Fruit fly (Drosophila melanogaster) whole organism, embryonic: ENCODE results near the gene Oamb.

Experiments
- B-H2 ChIP-seq: fragments of 200-800 bp; sonication (Bioruptor generic); optimal IDR thresholded peaks from 2 replicates; lab custom pipeline; 2018; ENCODE audit warnings: missing biosample characterization, mild to moderate bottlenecking, missing genetic modification characterization
- BEAF-32 ChIP-seq: fragments of 200-800 bp; sonication (Bioruptor generic); optimal IDR thresholded peaks from 3 replicates; lab custom pipeline; 2017; ENCODE audit warnings: missing biosample characterization, missing genetic modification characterization, mild to moderate bottlenecking, moderate library complexity, missing genetic modification reagents
- CG10209 ChIP-seq: fragments of 200-800 bp; sonication (Bioruptor generic); optimal IDR thresholded peaks from 3 replicates; lab custom pipeline; 2017; ENCODE audit warnings: missing biosample characterization, mild to moderate bottlenecking, missing genetic modification characterization, missing genetic modification reagents
- CG10654 ChIP-seq: fragments of 200-800 bp; sonication (Bioruptor generic); optimal IDR thresholded peaks from 2 replicates; lab custom pipeline; 2016; ENCODE audit warnings: missing biosample characterization, missing genetic modification characterization
- CG12071 ChIP-seq: fragments of 200-800 bp; sonication (Bioruptor generic); optimal IDR thresholded peaks from 3 replicates; lab custom pipeline; 2018; ENCODE audit warnings: missing biosample characterization, mild to moderate bottlenecking, missing genetic modification characterization
- CG12744 ChIP-seq: fragments of 200-800 bp; sonication (Bioruptor generic); optimal IDR thresholded peaks from 2 replicates; lab custom pipeline; 2016; ENCODE audit warnings: missing biosample characterization, missing genetic modification characterization
- CG13287 ChIP-seq: fragments of 200-800 bp; sonication (Bioruptor generic); IDR thresholded peaks from 2 replicates; pipeline ENCODE4 v1.3.6; 2022; ENCODE audit warnings: missing biosample characterization, missing genetic modification characterization; ENCODE audit not compliant: partially characterized antibody
- CG15514 ChIP-seq: fragments of 200-800 bp; sonication (Bioruptor generic); optimal IDR thresholded peaks from 3 replicates; lab custom pipeline; 2017; ENCODE audit warnings: missing biosample characterization, missing genetic modification characterization, mild to moderate bottlenecking, moderate library complexity, missing genetic modification reagents
- CG15601 ChIP-seq: fragments of 200-800 bp; sonication (Bioruptor generic); optimal IDR thresholded peaks from 3 replicates; lab custom pipeline; 2019; ENCODE audit warnings: missing biosample characterization, mild to moderate bottlenecking, missing genetic modification characterization, moderate library complexity
- CG16813 ChIP-seq: fragments of 200-800 bp; sonication (Bioruptor generic); IDR thresholded peaks from 3 replicates; pipeline ENCODE4 v1.3.6; 2022; ENCODE audit warnings: missing biosample characterization, missing genetic modification characterization; ENCODE audit not compliant: partially characterized antibody
- CG17568 ChIP-seq: fragments of 200-800 bp; sonication (Bioruptor generic); optimal IDR thresholded peaks from 2 replicates; lab custom pipeline; 2018; ENCODE audit warnings: missing biosample characterization, mild to moderate bottlenecking, missing genetic modification characterization, moderate library complexity
- CG17802 ChIP-seq: fragments of 200-800 bp; sonication (Bioruptor generic); optimal IDR thresholded peaks from 2 replicates; lab custom pipeline; 2018; ENCODE audit warnings: missing biosample characterization, mild to moderate bottlenecking, missing genetic modification characterization, moderate library complexity
- CG1792 ChIP-seq: fragments of 200-800 bp; sonication (Bioruptor generic); optimal IDR thresholded peaks from 2 replicates; lab custom pipeline; 2016; ENCODE audit warnings: missing biosample characterization, missing genetic modification characterization
- CG18262 ChIP-seq: fragments of 200-800 bp; optimal IDR thresholded peaks from 3 replicates; lab custom pipeline; 2019; ENCODE audit warnings: missing biosample characterization, mild to moderate bottlenecking, missing genetic modification characterization, moderate library complexity
- CG1832 ChIP-seq: fragments of 200-800 bp; sonication (Bioruptor generic); optimal IDR thresholded peaks from 2 replicates; lab custom pipeline; 2017; ENCODE audit warnings: missing biosample characterization, mild to moderate bottlenecking, missing genetic modification characterization, inconsistent platforms
- CG4820 ChIP-seq: fragments of 200-800 bp; sonication (Bioruptor generic); optimal IDR thresholded peaks from 3 replicates; lab custom pipeline; 2016; ENCODE audit warnings: missing biosample characterization, missing genetic modification characterization
- CG4854 ChIP-seq: fragments of 200-800 bp; sonication (Bioruptor generic); optimal IDR thresholded peaks from 2 replicates; lab custom pipeline; 2016; ENCODE audit warnings: missing biosample characterization, missing genetic modification characterization, inconsistent platforms
- CG7839 ChIP-seq: fragments of 200-800 bp; sonication (Bioruptor generic); optimal IDR thresholded peaks from 3 replicates; lab custom pipeline; 2018; ENCODE audit warnings: missing biosample characterization, mild to moderate bottlenecking, missing genetic modification characterization, moderate library complexity
- CG8765 ChIP-seq: fragments of 200-800 bp; sonication (Bioruptor generic); IDR thresholded peaks from 2 replicates; pipeline ENCODE4 v1.3.6; 2022; ENCODE audit warnings: missing biosample characterization, missing genetic modification characterization
- Chrac-16 ChIP-seq: fragments of 200-800 bp; sonication (Bioruptor generic); optimal IDR thresholded peaks from 3 replicates; lab custom pipeline; 2016; ENCODE audit warnings: missing biosample characterization, missing genetic modification characterization
- Dad ChIP-seq: fragments of 200-800 bp; sonication (Bioruptor generic); optimal IDR thresholded peaks from 3 replicates; lab custom pipeline; 2016; ENCODE audit warnings: missing biosample characterization, missing genetic modification characterization
- Dbx ChIP-seq: fragments of 200-800 bp; sonication (Bioruptor generic); IDR thresholded peaks from 3 replicates; pipeline ENCODE4 v1.3.6; 2022; ENCODE audit warnings: missing biosample characterization, missing genetic modification characterization
- Ets65A ChIP-seq: fragments of 200-800 bp; sonication (Bioruptor generic); peaks from one replicate; lab custom pipeline; 2016; ENCODE audit warnings: missing biosample characterization, missing genetic modification characterization
- Gug ChIP-seq: fragments of 200-800 bp; sonication (Bioruptor generic); IDR thresholded peaks from 4 replicates; pipeline ENCODE4 v1.3.6; 2022; ENCODE audit warnings: missing biosample characterization, missing genetic modification characterization
- H2.0 ChIP-seq: fragments of 200-800 bp; sonication (Bioruptor generic); IDR thresholded peaks from 2 replicates; pipeline ENCODE4 v1.3.6; 2022; ENCODE audit warnings: missing biosample characterization, missing genetic modification characterization
- HLH54F ChIP-seq: fragments of 200-800 bp; sonication (Bioruptor generic); optimal IDR thresholded peaks from 3 replicates; lab custom pipeline; 2016; ENCODE audit warnings: missing biosample characterization, missing genetic modification characterization
- Hmx ChIP-seq: fragments of 200-800 bp; sonication (Bioruptor generic); optimal IDR thresholded peaks from 2 replicates; lab custom pipeline; 2016; ENCODE audit warnings: missing biosample characterization, missing genetic modification characterization
- Med ChIP-seq: fragments of 200-800 bp; sonication (Bioruptor generic); peaks from one replicate; lab custom pipeline; 2016; ENCODE audit warnings: missing biosample characterization, missing genetic modification characterization, mild to moderate bottlenecking, inconsistent platforms, moderate library complexity
- Nf-YB ChIP-seq: fragments of 200-800 bp; sonication (Bioruptor generic); optimal IDR thresholded peaks from 3 replicates; lab custom pipeline; 2019; ENCODE audit warnings: missing biosample characterization, mild to moderate bottlenecking, missing genetic modification characterization, moderate library complexity
- Six4 ChIP-seq: fragments of 200-800 bp; sonication (Bioruptor generic); optimal IDR thresholded peaks from 2 replicates; lab custom pipeline; 2016; ENCODE audit warnings: missing biosample characterization, missing genetic modification characterization
- Spps ChIP-seq: fragments of 200-800 bp; sonication (Bioruptor generic); optimal IDR thresholded peaks from 2 replicates; lab custom pipeline; 2018; ENCODE audit warnings: missing biosample characterization, mild to moderate bottlenecking, missing genetic modification characterization
- Sry-β ChIP-seq: fragments of 200-800 bp; sonication (Bioruptor generic); optimal IDR thresholded peaks from 2 replicates; lab custom pipeline; 2018; ENCODE audit warnings: missing biosample characterization, mild to moderate bottlenecking, missing genetic modification characterization, moderate library complexity
- Xbp1 ChIP-seq: fragments of 200-800 bp; sonication (Bioruptor generic); optimal IDR thresholded peaks from 3 replicates; lab custom pipeline; 2016; ENCODE audit warnings: missing biosample characterization, mild to moderate bottlenecking, missing genetic modification characterization
- dm ChIP-seq: fragments of 200-800 bp; sonication (Bioruptor generic); optimal IDR thresholded peaks from 3 replicates; lab custom pipeline; 2016; ENCODE audit warnings: missing biosample characterization, missing genetic modification characterization
- fd64A ChIP-seq: fragments of 200-800 bp; sonication (Bioruptor generic); optimal IDR thresholded peaks from 3 replicates; lab custom pipeline; 2018; ENCODE audit warnings: missing biosample characterization, mild to moderate bottlenecking, missing genetic modification characterization
- ftz-f1 ChIP-seq: fragments of 200-800 bp; sonication (Bioruptor generic); optimal IDR thresholded peaks from 2 replicates; lab custom pipeline; 2016; ENCODE audit warnings: missing biosample characterization, missing genetic modification characterization
- gce ChIP-seq: fragments of 200-800 bp; sonication (Bioruptor generic); IDR thresholded peaks from 3 replicates; pipeline ENCODE4 v1.3.6; 2022; ENCODE audit warnings: missing biosample characterization, missing genetic modification characterization
- gcm2 ChIP-seq: fragments of 200-800 bp; sonication (Bioruptor generic); optimal IDR thresholded peaks from 2 replicates; lab custom pipeline; 2016; ENCODE audit warnings: missing biosample characterization, missing genetic modification characterization
- gem ChIP-seq: fragments of 200-800 bp; sonication (Bioruptor generic); optimal IDR thresholded peaks from 2 replicates; lab custom pipeline; 2019; ENCODE audit warnings: missing biosample characterization, mild to moderate bottlenecking, missing genetic modification characterization, moderate library complexity
- grau ChIP-seq: fragments of 200-800 bp; optimal IDR thresholded peaks from 3 replicates; lab custom pipeline; 2019; ENCODE audit warnings: missing biosample characterization, mild to moderate bottlenecking, missing genetic modification characterization, moderate library complexity
- kni ChIP-seq: fragments of 200-800 bp; sonication (Bioruptor generic); optimal IDR thresholded peaks from 3 replicates; lab custom pipeline; 2017; ENCODE audit warnings: mild to moderate bottlenecking, missing biosample characterization, missing genetic modification reagents, missing genetic modification characterization
- knrl ChIP-seq: fragments of 200-800 bp; sonication (Bioruptor generic); IDR thresholded peaks from 3 replicates; pipeline ENCODE4 v1.3.6; 2022; ENCODE audit warnings: missing biosample characterization, missing genetic modification characterization; ENCODE audit not compliant: partially characterized antibody
- lbe ChIP-seq: fragments of 200-800 bp; sonication (Bioruptor generic); optimal IDR thresholded peaks from 2 replicates; lab custom pipeline; 2016; ENCODE audit warnings: missing biosample characterization, mild to moderate bottlenecking, missing genetic modification characterization
- mam ChIP-seq: fragments of 200-800 bp; sonication (Bioruptor generic); optimal IDR thresholded peaks from 3 replicates; lab custom pipeline; 2016; ENCODE audit warnings: missing biosample characterization, missing genetic modification characterization
- odd ChIP-seq: fragments of 200-800 bp; sonication (Bioruptor generic); optimal IDR thresholded peaks from 2 replicates; lab custom pipeline; 2017; ENCODE audit warnings: missing biosample characterization, mild to moderate bottlenecking, missing genetic modification characterization
- otp ChIP-seq: fragments of 200-800 bp; sonication (Bioruptor generic); IDR thresholded peaks from 3 replicates; pipeline ENCODE4, ENCODE4 v1.3.6; 2022; ENCODE audit warnings: missing biosample characterization, missing genetic modification characterization
- pfk ChIP-seq: fragments of 200-800 bp; sonication (Bioruptor generic); optimal IDR thresholded peaks from 2 replicates; lab custom pipeline; 2018; ENCODE audit warnings: missing biosample characterization, mild to moderate bottlenecking, missing genetic modification characterization, moderate library complexity
- ranshi ChIP-seq: fragments of 200-800 bp; sonication (Bioruptor generic); IDR thresholded peaks from 2 replicates; pipeline ENCODE4 v1.3.6; 2022; ENCODE audit warnings: missing biosample characterization, missing genetic modification characterization
- sna ChIP-seq: fragments of 200-800 bp; sonication (Bioruptor generic); IDR thresholded peaks from 2 replicates; pipeline ENCODE4 v1.3.6; 2022; ENCODE audit warnings: missing biosample characterization, missing genetic modification characterization; ENCODE audit not compliant: partially characterized antibody
- zf30C ChIP-seq: fragments of 200-800 bp; sonication (Bioruptor generic); optimal IDR thresholded peaks from 3 replicates; lab custom pipeline; 2018; ENCODE audit warnings: missing biosample characterization, mild to moderate bottlenecking, missing genetic modification characterization

Gene Oamb

dm6 chr3R:20762175-20762795, 47.9 kb upstream of the Oamb start, which contains the start of gene CG31195 (continued):
- TF ChIP-seq HLH54F (GFP tag; lab: Kevin White, UChicago) (no peak), CG10654 (no peak), lbe (no peak), pfk (GFP tag; lab: Kevin White, UChicago) (no peak), Spps (tag; lab: Kevin White, UChicago) (no peak), CG18262 (tag; lab: Kevin White, UChicago) (no peak), odd (GFP tag; lab: Kevin White, UChicago) (no peak), Gug (GFP tag; lab: Robert Waterston, UW) (no peak), kni (GFP tag; lab: Kevin White, UChicago) (no peak), CG12071 (GFP tag; lab: Kevin White, UChicago) (no peak), Sry-β (peak; percentile 47), gce (GFP tag; lab: Robert Waterston, UW) (no peak), CG7839 (tag; lab: Kevin White, UChicago) (no peak), Xbp1 (GFP tag; lab: Kevin White, UChicago) (peak; percentile 2), Hmx (GFP tag; lab: Kevin White, UChicago) (no peak), knrl (GFP tag; lab: Robert Waterston, UW) (peak; percentile 72), CG4854 (no peak), ftz-f1 (GFP tag; lab: Kevin White, UChicago) (no peak), H2.0 (GFP tag; lab: Robert Waterston, UW) (no peak), sna (GFP tag; lab: Robert Waterston, UW) (peak; percentile 75), zf30C (GFP tag; lab: Kevin White, UChicago) (no peak), dm (no peak), CG10209 (GFP tag; lab: Kevin White, UChicago) (no peak), Nf-YB (GFP tag; lab: Kevin White, UChicago) (no peak), CG17802 (tag; lab: Kevin White, UChicago) (no peak), gcm2 (no peak), CG8765 (GFP tag; lab: Robert Waterston, UW) (no peak), fd64A (GFP tag; lab: Kevin White, UChicago) (no peak), CG15514 (GFP tag; lab: Kevin White, UChicago) (peak; percentile 57), CG17568 (GFP tag; lab: Kevin White, UChicago) (no peak), Ets65A (no peak), mam (GFP tag; lab: Kevin White, UChicago) (no peak), CG1792 (GFP tag; lab: Kevin White, UChicago) (no peak), gem (tag; lab: Kevin White, UChicago) (no peak), grau (tag; lab: Kevin White, UChicago) (no peak), CG13287 (GFP tag; lab: Robert Waterston, UW) (peak; percentile 84), otp (GFP tag; lab: Robert Waterston, UW) (no peak), B-H2 (GFP tag; lab: Kevin White, UChicago) (no peak), Med (GFP tag; lab: Kevin White, UChicago) (peak; percentile 8), CG15601 (no peak), Dbx (GFP tag; lab: Robert Waterston, UW) (0 out of 3 replicates have a peak, but pooled peaks have one; percentile 26), CG1832 (GFP tag; lab: Kevin White, UChicago) (no peak), CG4820 (peak; percentile 12), Chrac-16 (GFP tag; lab: Kevin White, UChicago) (no peak), CG16813 (peak; percentile 78), Dad (GFP tag; lab: Kevin White, UChicago) (no peak), Six4 (GFP tag; lab: Kevin White, UChicago) (no peak), CG12744 (no peak), BEAF-32 (peak; percentile 78), ranshi (GFP tag; lab: Robert Waterston, UW) (no peak)
